Fruit fly (Drosophila melanogaster): ENCODE data around the gene inaF-B.

inaF-B gene

DNA sequence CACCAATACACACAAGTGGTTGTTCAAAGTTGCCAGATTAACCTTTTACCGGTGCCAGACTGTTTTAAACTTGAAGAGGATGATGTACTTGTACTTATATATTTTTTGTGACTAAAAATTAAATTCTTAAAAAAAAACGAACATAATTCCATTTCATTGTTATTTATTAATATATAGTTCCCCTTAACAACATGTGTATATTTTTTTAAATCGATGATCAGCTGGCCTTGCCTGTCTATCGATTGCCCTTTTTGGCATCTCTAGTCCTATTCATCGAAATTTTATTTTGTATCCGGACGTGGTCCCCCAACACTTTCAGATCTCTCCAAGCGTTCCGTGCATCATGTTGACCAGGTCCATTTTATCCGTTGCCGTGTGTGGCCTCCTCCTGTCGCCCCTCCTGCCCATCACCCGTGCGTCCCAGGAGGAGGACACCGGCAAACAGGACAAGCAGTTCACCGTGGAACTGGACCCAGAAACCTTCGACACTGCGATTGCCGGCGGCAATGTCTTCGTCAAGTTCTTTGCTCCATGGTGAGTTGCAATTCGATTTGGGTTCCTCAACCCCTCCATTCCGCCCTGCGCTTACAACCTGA, 15.7 kb downstream of the inaF-B start, which contains the start of gene prtp:
Gene prtp, plus strand, starts transcription at position 26 of the 596 bp plus-strand sequence.
- TF ChIP-seq brk (GFP tag; optimal IDR thresholded peaks at IDR 0.05) (peak; percentile 78), Hr78 (GFP tag; optimal IDR thresholded peaks at IDR 0.05) (no peak), psq (GFP tag; optimal IDR thresholded peaks at IDR 0.05) (no peak), ey (GFP tag; optimal IDR thresholded peaks at IDR 0.05) (no peak), Myc (optimal IDR thresholded peaks at IDR 0.05) (peak; percentile 27), OdsH (GFP tag; optimal IDR thresholded peaks at IDR 0.05) (peak; percentile 27), h (GFP tag; optimal IDR thresholded peaks at IDR 0.05) (peak; percentile 50), rgr (GFP tag; optimal IDR thresholded peaks at IDR 0.05) (peak; percentile 49), Dif (GFP tag; optimal IDR thresholded peaks at IDR 0.05; ENCODE audit: partially characterized antibody) (peak; percentile 16), sage (GFP tag; optimal IDR thresholded peaks at IDR 0.05) (peak; percentile 16), fru (GFP tag; optimal IDR thresholded peaks at IDR 0.05) (peak; percentile 31), Hnf4 (GFP tag; optimal IDR thresholded peaks at IDR 0.05) (peak; percentile 44)

DNA sequence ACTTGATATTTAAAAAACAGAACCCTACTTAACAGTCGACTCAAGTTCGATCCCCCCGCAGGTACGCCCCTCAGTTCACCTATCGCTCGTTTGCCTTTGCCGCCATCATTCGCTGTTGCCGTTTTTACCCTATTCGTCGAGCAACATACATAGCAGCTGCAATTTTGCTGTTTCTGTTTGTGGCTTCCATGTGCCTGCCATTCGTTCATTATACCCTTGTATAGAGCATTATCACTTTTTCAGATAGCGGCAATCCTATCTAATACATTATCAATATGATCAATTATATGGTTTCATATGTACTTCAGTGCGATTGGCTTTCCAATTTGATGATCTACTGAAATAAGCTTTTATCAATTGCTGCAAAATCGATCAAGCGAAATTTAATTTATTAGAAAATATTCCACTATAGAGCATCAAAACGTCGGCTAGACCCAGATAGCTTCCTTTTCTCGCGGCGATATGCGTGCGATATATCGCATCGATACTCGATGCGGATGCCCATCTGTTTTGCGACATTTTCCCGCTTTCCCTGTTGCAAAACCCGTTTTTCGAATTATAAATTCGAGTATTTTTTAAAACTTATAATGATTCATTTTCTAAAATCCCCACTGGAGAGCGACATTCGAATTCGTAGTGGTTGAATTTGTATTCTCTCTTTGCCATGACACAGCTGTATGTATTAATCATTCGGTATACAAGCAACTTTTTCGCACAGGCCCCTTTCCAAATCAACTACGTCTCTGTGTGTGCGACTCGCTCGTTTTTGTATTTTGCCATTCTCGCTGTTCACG, 16.4 kb downstream of the inaF-B start:
- TF ChIP-seq dl (GFP tag; optimal IDR thresholded peaks at IDR 0.05; ENCODE audit: insufficient read depth in 1 of 2, partially characterized antibody in 2 of 2): no peak
- peak; percentile 91 for TF ChIP-seq HLH106 (tag; optimal IDR thresholded peaks at IDR 0.05)
- TF ChIP-seq sage (GFP tag; optimal IDR thresholded peaks at IDR 0.05): peak; percentile 87
- no peak for TF ChIP-seq GATAd (GFP tag; optimal IDR thresholded peaks at IDR 0.05)
- no peak for TF ChIP-seq N (GFP tag; optimal IDR thresholded peaks at IDR 0.05)
- no peak for TF ChIP-seq CrebA (GFP tag; optimal IDR thresholded peaks at IDR 0.05; ENCODE audit: borderline replicate concordance)
- TF ChIP-seq foxo (GFP tag; optimal IDR thresholded peaks at IDR 0.05): peak; percentile 48 to 89
- peak; percentile 76 for TF ChIP-seq Hnf4 (GFP tag; optimal IDR thresholded peaks at IDR 0.05)
- TF ChIP-seq Rel (GFP tag; optimal IDR thresholded peaks at IDR 0.05): peak; percentile 84
- peak; percentile 52 for TF ChIP-seq Rel (tag; optimal IDR thresholded peaks at IDR 0.05)
- TF ChIP-seq pan (optimal IDR thresholded peaks at IDR 0.05): no peak
- TF ChIP-seq tai (GFP tag; optimal IDR thresholded peaks at IDR 0.05): peak; percentile 81
- TF ChIP-seq woc (GFP tag; optimal IDR thresholded peaks at IDR 0.05): peak; percentile 97
- TF ChIP-seq CG9705 (GFP tag; optimal IDR thresholded peaks at IDR 0.05): peak; percentile 66
- TF ChIP-seq Hr83 (GFP tag; optimal IDR thresholded peaks at IDR 0.05; ENCODE audit: poor library complexity, severe bottlenecking): peak; percentile 83
- TF ChIP-seq lola (GFP tag; optimal IDR thresholded peaks at IDR 0.05): no peak
- no peak for TF ChIP-seq Myc (optimal IDR thresholded peaks at IDR 0.05)
- TF ChIP-seq usp (GFP tag; optimal IDR thresholded peaks at IDR 0.05): no peak
- peak; percentile 90 for TF ChIP-seq h (GFP tag; optimal IDR thresholded peaks at IDR 0.05)
- peak; percentile 77 for TF ChIP-seq sv (GFP tag; optimal IDR thresholded peaks at IDR 0.05)
- TF ChIP-seq Abd-B (GFP tag; optimal IDR thresholded peaks at IDR 0.05): no peak
- TF ChIP-seq jim (GFP tag; optimal IDR thresholded peaks at IDR 0.05): no peak
- TF ChIP-seq Jra (GFP tag; optimal IDR thresholded peaks at IDR 0.05): no peak
- TF ChIP-seq Hr78 (GFP tag; optimal IDR thresholded peaks at IDR 0.05): no peak
- TF ChIP-seq dsf (GFP tag; optimal IDR thresholded peaks at IDR 0.05; ENCODE audit: borderline replicate concordance): peak; percentile 54
- TF ChIP-seq Dif (GFP tag; optimal IDR thresholded peaks at IDR 0.05; ENCODE audit: partially characterized antibody): no peak
- no peak for TF ChIP-seq Dfd (GFP tag; optimal IDR thresholded peaks at IDR 0.05)
- peak; percentile 89 for TF ChIP-seq br (GFP tag; optimal IDR thresholded peaks at IDR 0.05)
- peak; percentile 88 for TF ChIP-seq Sp1 (GFP tag; optimal IDR thresholded peaks at IDR 0.05)
- TF ChIP-seq fru (GFP tag; optimal IDR thresholded peaks at IDR 0.05): peak; percentile 82
- TF ChIP-seq rgr (GFP tag; optimal IDR thresholded peaks at IDR 0.05): peak; percentile 88
- TF ChIP-seq psq (GFP tag; optimal IDR thresholded peaks at IDR 0.05): peak; percentile 98
- peak; percentile 78 for TF ChIP-seq CG32264 (GFP tag; optimal IDR thresholded peaks at IDR 0.05)
- no peak for TF ChIP-seq Mio (GFP tag; optimal IDR thresholded peaks at IDR 0.05)
- peak; percentile 84 for TF ChIP-seq ey (GFP tag; optimal IDR thresholded peaks at IDR 0.05)
- TF ChIP-seq OdsH (GFP tag; optimal IDR thresholded peaks at IDR 0.05): peak; percentile 80
- peak; percentile 84 for TF ChIP-seq dmrt93B (GFP tag; optimal IDR thresholded peaks at IDR 0.05)
- peak; percentile 29 for TF ChIP-seq brk (GFP tag; optimal IDR thresholded peaks at IDR 0.05)
